Fruit fly (Drosophila melanogaster) whole organism, wandering third instar larva: Measurements from ENCODE around the gene CG10064.

ENCODE experiments used
- CG32264 ChIP-seq: fragments of 200-800 bp; sonication (Bioruptor generic); optimal IDR thresholded peaks from 2 replicates; lab custom pipeline; 2016; ENCODE audit warnings: missing biosample characterization, missing genetic modification characterization
- GATAd ChIP-seq: sonication (Bioruptor generic); optimal IDR thresholded peaks from 2 replicates; lab custom pipeline; 2016; ENCODE audit warnings: missing biosample characterization, missing genetic modification characterization
- HLH106 ChIP-seq: fragments of 200-800 bp; optimal IDR thresholded peaks from 3 replicates; lab custom pipeline; 2019; ENCODE audit warnings: missing biosample characterization, mild to moderate bottlenecking, missing genetic modification characterization, moderate library complexity
- Jra ChIP-seq: sonication (Bioruptor generic); optimal IDR thresholded peaks from 2 replicates; lab custom pipeline; 2016; ENCODE audit warnings: missing biosample characterization, missing genetic modification characterization
- ey ChIP-seq: fragments of 200-800 bp; sonication (Bioruptor generic); optimal IDR thresholded peaks from 2 replicates; lab custom pipeline; 2016; ENCODE audit warnings: missing biosample characterization, missing genetic modification characterization
- fru ChIP-seq: fragments of 200-800 bp; sonication (Bioruptor generic); optimal IDR thresholded peaks from 3 replicates; lab custom pipeline; 2016; ENCODE audit warnings: missing biosample characterization, mild to moderate bottlenecking, missing genetic modification characterization
- h ChIP-seq: fragments of 200-800 bp; sonication (Bioruptor generic); optimal IDR thresholded peaks from 3 replicates; lab custom pipeline; 2016; ENCODE audit warnings: missing biosample characterization, mild to moderate bottlenecking, missing genetic modification characterization
- rgr ChIP-seq: fragments of 200-800 bp; sonication (Bioruptor generic); optimal IDR thresholded peaks from 3 replicates; lab custom pipeline; 2016; ENCODE audit warnings: missing biosample characterization, mild to moderate bottlenecking, missing genetic modification characterization
- sv ChIP-seq: fragments of 200-800 bp; sonication (Bioruptor generic); optimal IDR thresholded peaks from 3 replicates; lab custom pipeline; 2016; ENCODE audit warnings: missing biosample characterization, missing genetic modification characterization

- TF ChIP-seq HLH106 (tag; lab: Kevin White, UChicago) (no peak), ey (GFP tag; lab: Kevin White, UChicago) (no peak), Jra (GFP tag; lab: Kevin White, UChicago) (no peak), fru (GFP tag; lab: Kevin White, UChicago) (no peak), h (GFP tag; lab: Kevin White, UChicago) (no peak), sv (no peak), CG32264 (GFP tag; lab: Kevin White, UChicago) (no peak), GATAd (GFP tag; lab: Kevin White, UChicago) (no peak), rgr (GFP tag; lab: Kevin White, UChicago) (no peak)
Observed at dm6 chr3L:6978030-6978683, 10.5 kb upstream of the CG10064 start.
